Worm (Caenorhabditis elegans) whole organism, early embryonic: Measurements from ENCODE around the gene T04H1.13.

ENCODE experiments used
- B0310.2 ChIP-seq: sonication (generic microtip); optimal IDR thresholded peaks from 2 replicates; lab custom pipeline; 2016; ENCODE audit warnings: mild to moderate bottlenecking, missing genetic modification characterization, missing compliant biosample characterization
- F13C5.2 ChIP-seq: sonication (generic microtip); optimal IDR thresholded peaks from 2 replicates; lab custom pipeline; 2017; ENCODE audit warnings: mild to moderate bottlenecking, missing genetic modification characterization, inconsistent platforms, missing compliant biosample characterization
- aly-1 ChIP-seq: sonication (generic microtip); optimal IDR thresholded peaks from 2 replicates; lab custom pipeline; 2016; ENCODE audit warnings: missing genetic modification characterization, missing compliant biosample characterization
- ama-1 ChIP-seq: fragments of 150-350 bp; optimal IDR thresholded peaks from 2 replicates; lab custom pipeline; 2014
- ceh-13 ChIP-seq: fragments of 200-800 bp; sonication (Bioruptor generic); optimal IDR thresholded peaks from 2 replicates; lab custom pipeline; 2018; ENCODE audit warnings: mild to moderate bottlenecking, missing genetic modification characterization, missing compliant biosample characterization
- ceh-36 ChIP-seq: sonication (generic microtip); optimal IDR thresholded peaks from 2 replicates; lab custom pipeline; 2016; ENCODE audit warnings: missing genetic modification characterization, inconsistent platforms, missing compliant biosample characterization
- ets-7 ChIP-seq: sonication (generic microtip); optimal IDR thresholded peaks from 2 replicates; lab custom pipeline; 2016; ENCODE audit warnings: missing genotype, missing genetic modification characterization, missing compliant biosample characterization
- flt-1 ChIP-seq: fragments of 200-800 bp; sonication (Bioruptor generic); IDR thresholded peaks from 2 replicates; pipeline ENCODE4 v1.3.6; 2022; ENCODE audit warnings: missing genetic modification characterization, missing compliant biosample characterization
- hmbx-1 ChIP-seq: sonication (generic microtip); optimal IDR thresholded peaks from 2 replicates; lab custom pipeline; 2016; ENCODE audit warnings: mild to moderate bottlenecking, missing genetic modification characterization, missing compliant biosample characterization
- hmg-4 ChIP-seq: fragments of 200-800 bp; sonication (Bioruptor generic); optimal IDR thresholded peaks from 2 replicates; lab custom pipeline; 2018; ENCODE audit warnings: mild to moderate bottlenecking, missing genetic modification characterization, missing compliant biosample characterization
- hnd-1 ChIP-seq: sonication (generic microtip); optimal IDR thresholded peaks from 2 replicates; lab custom pipeline; 2016; ENCODE audit warnings: missing genetic modification characterization, missing compliant biosample characterization
- pes-1 ChIP-seq: fragments of 200-800 bp; sonication (Bioruptor generic); IDR thresholded peaks from 2 replicates; pipeline ENCODE4 v1.3.6; 2022; ENCODE audit warnings: missing genetic modification reagents, missing genetic modification characterization, missing compliant biosample characterization
- scrt-1 ChIP-seq: fragments of 200-800 bp; sonication (Bioruptor generic); IDR thresholded peaks from 2 replicates; pipeline ENCODE4 v1.3.6; 2022; ENCODE audit warnings: missing genetic modification characterization, missing compliant biosample characterization
- sea-1 ChIP-seq: fragments of 200-800 bp; sonication (Bioruptor generic); conservative IDR thresholded peaks from 2 replicates; pipeline ENCODE4 v1.3.6; 2022; ENCODE audit warnings: missing genetic modification characterization, missing compliant biosample characterization
- tbx-11 ChIP-seq: fragments of 200-800 bp; sonication (Bioruptor generic); IDR thresholded peaks from 2 replicates; pipeline ENCODE4 v1.3.6; 2022; ENCODE audit warnings: missing genetic modification characterization, missing compliant biosample characterization
- tbx-37 ChIP-seq: fragments of 200-800 bp; sonication (Bioruptor generic); conservative IDR thresholded peaks from 2 replicates; pipeline ENCODE4 v1.3.6; 2022; ENCODE audit warnings: missing genetic modification reagents, missing genetic modification characterization, missing compliant biosample characterization
- tra-4 ChIP-seq: sonication (generic microtip); optimal IDR thresholded peaks from 2 replicates; lab custom pipeline; 2017; ENCODE audit warnings: missing genetic modification characterization, missing compliant biosample characterization

Gene T04H1.13

DNA sequence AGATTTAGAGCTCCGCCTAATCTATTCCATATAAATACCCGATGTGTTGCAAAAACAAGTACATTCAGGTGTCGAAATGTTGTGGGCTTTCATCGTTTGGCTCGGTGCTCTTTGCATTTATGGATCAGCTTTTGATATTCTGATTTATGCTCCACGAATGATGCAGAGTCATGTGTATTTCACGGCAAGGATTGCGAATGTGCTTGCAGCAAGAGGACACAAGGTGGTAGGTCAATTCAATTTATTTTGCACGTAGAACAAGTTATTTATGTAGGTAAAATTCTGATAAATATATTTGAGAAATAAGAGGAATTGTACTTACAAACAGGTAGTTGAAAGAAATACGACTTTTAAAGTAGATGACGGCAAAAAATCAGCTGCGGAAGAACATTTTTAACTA lies 14.1 kb upstream of the T04H1.13 start, which contains the start of gene ugt-56:
Gene ugt-56 (plus strand): TSS at position 61 of the 400 bp plus-strand sequence.
- TF ChIP-seq hmbx-1 (no peak), ets-7 (no peak), scrt-1 (GFP tag; lab: Robert Waterston, UW) (no peak), pes-1 (no peak), ceh-36 (tag; lab: Kevin White, UChicago) (no peak), hnd-1 (tag; lab: Kevin White, UChicago) (no peak), sea-1 (no peak), tbx-11 (GFP tag; lab: Robert Waterston, UW) (no peak), hmg-4 (GFP tag; lab: Kevin White, UChicago) (no peak), tbx-37 (GFP tag; lab: Robert Waterston, UW) (no peak), B0310.2 (tag; lab: Kevin White, UChicago) (no peak), flt-1 (GFP tag; lab: Robert Waterston, UW) (no peak), tra-4 (tag; lab: Kevin White, UChicago) (no peak), F13C5.2 (no peak), ama-1 (lab: Kevin White, UChicago) (no peak)

DNA sequence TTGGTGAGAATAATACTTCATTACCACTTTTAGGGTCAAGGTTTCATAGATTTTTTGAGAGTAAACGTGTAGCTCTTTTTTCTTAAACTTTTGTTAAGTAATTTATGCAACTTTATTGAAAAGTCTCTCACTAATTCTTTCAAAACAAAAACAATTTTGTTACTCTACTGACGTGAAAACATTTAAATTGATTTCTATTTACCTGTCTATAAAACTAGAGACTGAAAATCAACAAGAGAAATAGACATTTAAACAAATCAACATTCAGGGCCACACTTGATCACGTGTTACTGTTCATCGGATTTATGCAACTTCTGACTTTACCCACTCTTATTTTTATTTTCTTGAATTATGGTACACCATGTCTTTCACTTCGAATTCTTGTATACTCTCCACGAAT lies 11.6 kb upstream of the T04H1.13 start, which contains the start of gene ugt-55:
Gene ugt-55 (plus strand): TSS at position 301 of the 400 bp plus-strand sequence.
- TF ChIP-seq F13C5.2 (no peak), tbx-37 (GFP tag; lab: Robert Waterston, UW) (no peak), sea-1 (no peak), flt-1 (GFP tag; lab: Robert Waterston, UW) (no peak), aly-1 (tag; lab: Kevin White, UChicago) (no peak), hnd-1 (tag; lab: Kevin White, UChicago) (no peak), pes-1 (no peak), scrt-1 (GFP tag; lab: Robert Waterston, UW) (no peak), tra-4 (tag; lab: Kevin White, UChicago) (no peak), ceh-13 (GFP tag; lab: Kevin White, UChicago) (no peak)

DNA sequence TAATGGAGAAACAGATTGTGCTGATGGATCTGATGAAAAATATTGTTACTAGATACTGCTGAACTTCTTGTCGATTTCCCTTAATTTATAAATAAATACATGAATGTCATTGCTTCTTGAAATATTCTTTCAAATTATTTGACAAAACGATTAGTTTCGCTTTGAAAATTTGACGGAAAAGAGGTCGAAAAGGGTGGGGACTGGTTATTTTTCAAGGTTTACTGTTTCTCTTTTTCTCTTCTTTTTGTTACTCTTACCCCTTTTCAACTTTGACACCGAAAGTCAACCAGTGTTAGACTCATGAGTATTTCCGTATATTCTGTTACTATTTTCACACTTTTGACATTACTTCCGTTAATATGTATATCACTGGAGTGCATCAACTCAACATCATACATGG lies 10.5 kb upstream of the T04H1.13 start, which contains the start of gene T04H1.12:
Gene T04H1.12 (plus strand): TSS at position 301 of the 400 bp plus-strand sequence.
- no peak for TF ChIP-seq hmbx-1
- TF ChIP-seq aly-1 (tag; lab: Kevin White, UChicago), result no peak
- TF ChIP-seq ceh-13 (GFP tag; lab: Kevin White, UChicago), result no peak
- no peak for TF ChIP-seq pes-1
- TF ChIP-seq hnd-1 (tag; lab: Kevin White, UChicago), result no peak
- no peak for TF ChIP-seq ceh-36 (tag; lab: Kevin White, UChicago)
- no peak for TF ChIP-seq sea-1
- TF ChIP-seq scrt-1 (GFP tag; lab: Robert Waterston, UW), result no peak
- no peak for TF ChIP-seq ets-7
- TF ChIP-seq F13C5.2, result no peak
- TF ChIP-seq tra-4 (tag; lab: Kevin White, UChicago), result no peak
- TF ChIP-seq tbx-11 (GFP tag; lab: Robert Waterston, UW), result no peak
- TF ChIP-seq hmg-4 (GFP tag; lab: Kevin White, UChicago), result no peak
- no peak for TF ChIP-seq tbx-37 (GFP tag; lab: Robert Waterston, UW)
- no peak for TF ChIP-seq ama-1 (lab: Kevin White, UChicago)
- no peak for TF ChIP-seq B0310.2 (tag; lab: Kevin White, UChicago)
- no peak for TF ChIP-seq flt-1 (GFP tag; lab: Robert Waterston, UW)

DNA sequence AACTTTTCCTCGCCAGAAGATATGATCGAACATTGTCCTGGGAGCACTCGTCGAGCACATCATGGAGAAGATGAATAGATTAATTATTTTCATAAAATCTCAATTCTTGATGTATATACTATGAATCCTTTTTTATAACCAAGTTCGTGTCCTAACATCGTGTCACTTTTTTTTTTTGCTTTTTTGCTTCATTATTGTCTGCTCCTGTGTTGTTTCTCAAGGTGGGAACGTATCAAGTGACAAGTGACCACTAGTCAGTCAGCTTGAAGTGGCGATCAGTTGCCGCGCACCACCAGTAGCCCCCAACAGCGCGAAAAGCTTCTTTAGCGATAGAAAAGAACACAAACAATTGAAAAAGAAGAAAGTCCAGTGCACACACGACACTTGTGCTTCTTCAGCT lies 7.4 kb upstream of the T04H1.13 start, which contains the start of gene lrx-1:
Gene lrx-1 (plus strand): TSS at position 301 of the 400 bp plus-strand sequence.
- TF ChIP-seq sea-1 (no peak), F13C5.2 (no peak), tra-4 (tag; lab: Kevin White, UChicago) (no peak), ets-7 (no peak), hnd-1 (tag; lab: Kevin White, UChicago) (no peak), pes-1 (no peak), tbx-37 (GFP tag; lab: Robert Waterston, UW) (no peak), flt-1 (GFP tag; lab: Robert Waterston, UW) (no peak), hmbx-1 (no peak), B0310.2 (tag; lab: Kevin White, UChicago) (no peak), ceh-13 (GFP tag; lab: Kevin White, UChicago) (no peak), ama-1 (lab: Kevin White, UChicago) (no peak), scrt-1 (GFP tag; lab: Robert Waterston, UW) (no peak), aly-1 (tag; lab: Kevin White, UChicago) (no peak), tbx-11 (GFP tag; lab: Robert Waterston, UW) (no peak)

DNA sequence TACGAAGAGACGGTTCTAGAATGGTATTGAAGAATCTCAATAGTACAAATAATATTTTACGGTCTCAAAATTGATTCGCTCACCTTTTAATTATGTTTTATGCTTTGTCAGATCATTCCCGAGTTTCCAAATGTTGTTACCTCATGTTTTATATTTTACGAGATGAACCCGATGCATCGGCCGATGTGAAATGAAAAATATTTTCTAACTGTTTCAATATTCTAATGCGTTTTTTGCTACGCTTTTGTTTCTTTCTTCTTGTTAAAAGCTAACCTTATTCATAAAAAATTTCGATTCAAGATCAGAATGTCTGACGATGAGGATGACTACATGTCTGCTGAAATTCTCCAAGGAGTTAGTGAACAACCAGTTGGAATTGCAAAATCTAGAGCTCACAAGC lies 6.2 kb upstream of the T04H1.13 start, which contains the start of gene T04H1.5:
Gene T04H1.5 (plus strand): TSS at position 301 of the 400 bp plus-strand sequence.
- TF ChIP-seq scrt-1 (GFP tag; lab: Robert Waterston, UW) (no peak), F13C5.2 (no peak), aly-1 (tag; lab: Kevin White, UChicago) (no peak), tra-4 (tag; lab: Kevin White, UChicago) (no peak), sea-1 (no peak), ceh-36 (tag; lab: Kevin White, UChicago) (no peak), ama-1 (lab: Kevin White, UChicago) (no peak), hmg-4 (GFP tag; lab: Kevin White, UChicago) (no peak), pes-1 (no peak), hnd-1 (tag; lab: Kevin White, UChicago) (no peak), tbx-37 (GFP tag; lab: Robert Waterston, UW) (no peak), ets-7 (no peak), ceh-13 (GFP tag; lab: Kevin White, UChicago) (no peak), hmbx-1 (no peak), B0310.2 (tag; lab: Kevin White, UChicago) (no peak), tbx-11 (GFP tag; lab: Robert Waterston, UW) (no peak), flt-1 (GFP tag; lab: Robert Waterston, UW) (no peak)

DNA sequence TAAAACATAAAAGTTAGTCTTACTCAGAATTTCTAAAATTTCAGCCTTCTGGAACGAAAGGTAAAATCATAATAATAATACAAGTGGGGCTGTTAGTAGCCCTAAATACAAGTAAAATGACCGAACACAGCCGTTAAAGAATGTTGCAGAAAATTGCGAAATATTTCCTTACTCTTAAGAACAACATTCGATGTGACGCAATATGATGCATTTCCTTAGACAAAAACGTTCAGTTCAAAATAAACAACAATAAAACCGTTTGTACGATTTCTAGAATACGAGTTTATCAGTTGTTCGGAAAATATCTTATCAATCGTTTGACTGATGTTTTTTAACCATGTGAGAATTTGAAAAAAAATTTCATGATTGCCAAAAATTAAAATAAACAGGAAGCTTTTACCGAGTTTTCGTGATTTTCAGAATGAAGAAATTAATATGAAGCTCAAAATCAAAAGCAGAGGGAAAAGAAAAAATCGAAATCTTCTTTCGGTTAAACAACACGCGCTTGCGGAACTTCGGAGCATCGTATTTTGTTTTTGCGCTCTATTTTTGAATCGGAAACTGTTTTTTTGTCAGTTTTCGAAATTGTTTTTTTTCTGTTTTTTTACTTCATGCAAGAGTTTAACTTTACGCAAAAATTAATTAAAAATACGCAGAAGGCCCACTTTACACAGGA lies 1.1 kb upstream of the T04H1.13 start:
- TF ChIP-seq pes-1 (no peak), tbx-11 (GFP tag; lab: Robert Waterston, UW) (no peak), hmg-4 (GFP tag; lab: Kevin White, UChicago) (no peak), tbx-37 (GFP tag; lab: Robert Waterston, UW) (no peak), F13C5.2 (no peak), sea-1 (no peak), hmbx-1 (no peak), ceh-13 (GFP tag; lab: Kevin White, UChicago) (no peak), B0310.2 (tag; lab: Kevin White, UChicago) (no peak)
